Comparison of ENCODE assay signal across 4 fruit fly cellular contexts in the genomic region with DNA sequence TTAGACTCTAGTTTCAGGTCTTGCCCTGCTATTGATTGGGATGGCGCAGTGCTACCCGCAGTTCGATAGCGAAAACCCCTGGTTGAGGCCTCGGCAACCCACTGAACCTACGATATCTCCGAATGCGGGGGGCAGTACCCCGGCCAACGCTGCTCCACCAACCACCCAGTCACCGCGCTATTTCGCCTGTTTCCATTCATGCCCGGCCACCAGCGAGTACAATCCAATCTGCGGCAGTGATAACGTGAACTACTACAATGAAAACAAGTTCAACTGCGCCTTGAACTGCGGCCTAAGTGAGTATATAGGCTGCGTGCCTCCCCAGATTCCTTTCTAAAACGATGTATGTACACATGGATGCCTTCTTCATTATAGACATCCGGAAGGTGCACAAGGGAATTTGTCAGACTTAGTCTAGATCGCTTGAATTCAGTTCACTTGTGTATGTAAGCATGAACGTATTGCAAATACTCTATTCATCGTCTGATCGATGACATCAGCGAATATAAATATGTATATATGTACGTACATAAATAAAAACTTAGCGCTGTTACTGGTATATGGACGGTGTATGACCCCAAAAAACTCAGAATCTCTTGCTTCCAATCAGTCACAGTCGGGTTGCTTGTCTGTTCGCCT.
TF ChIP-seq lines count a peak whose summit lies in the region.

A gene (plus strand): TSS at position 589 of the 639 bp plus-strand sequence.

- TF ChIP-seq CTCF in whole organism, embryonic (GFP tag; optimal IDR thresholded peaks at IDR 0.05; lab: Kevin White, UChicago) = no peak

TF ChIP-seq in whole organism, adult, 20 proteins besides CTCF, POLR2A, EP300 and RAD21:
- TF ChIP-seq CG14711 (tag; optimal IDR thresholded peaks at IDR 0.05; lab: Kevin White, UChicago) = no peak
- peak; percentile 88 for TF ChIP-seq cic (GFP tag; optimal IDR thresholded peaks at IDR 0.05; lab: Kevin White, UChicago)

TF ChIP-seq in whole organism, embryonic, 481 proteins besides CTCF, POLR2A, EP300 and RAD21:
- TF ChIP-seq sug (tag; optimal IDR thresholded peaks at IDR 0.05; lab: Kevin White, UChicago) = peak; percentile 79
- no peak for TF ChIP-seq Spps (tag; optimal IDR thresholded peaks at IDR 0.05; lab: Kevin White, UChicago)
- TF ChIP-seq dmrt99B (tag; optimal IDR thresholded peaks at IDR 0.05; lab: Kevin White, UChicago) = no peak
- no peak for TF ChIP-seq CG7357 (GFP tag; IDR thresholded peaks at IDR 0.05; lab: Robert Waterston, UW)
- no peak for TF ChIP-seq mirr (GFP tag; optimal IDR thresholded peaks at IDR 0.05; lab: Kevin White, UChicago)
- TF ChIP-seq CG17612 (GFP tag; IDR thresholded peaks at IDR 0.05; lab: Robert Waterston, UW) = no peak
- TF ChIP-seq CG16779 (GFP tag; IDR thresholded peaks at IDR 0.05; lab: Robert Waterston, UW) = no peak
- TF ChIP-seq CG17186 (GFP tag; optimal IDR thresholded peaks at IDR 0.05; lab: Kevin White, UChicago) = no peak
- no peak for TF ChIP-seq CG33213 (GFP tag; optimal IDR thresholded peaks at IDR 0.05; lab: Kevin White, UChicago)
- no peak for TF ChIP-seq peb (GFP tag; IDR thresholded peaks at IDR 0.05; lab: Robert Waterston, UW)
- no peak for TF ChIP-seq Mes4 (GFP tag; optimal IDR thresholded peaks at IDR 0.05; lab: Kevin White, UChicago)
- TF ChIP-seq Med (GFP tag; lab: Kevin White, UChicago) = peak; percentile 6
- no peak for TF ChIP-seq Meics (GFP tag; optimal IDR thresholded peaks at IDR 0.05; lab: Kevin White, UChicago)
- TF ChIP-seq crol (GFP tag; IDR thresholded peaks at IDR 0.05; lab: Robert Waterston, UW) = no peak
- no peak for TF ChIP-seq oc (tag; optimal IDR thresholded peaks at IDR 0.05; lab: Kevin White, UChicago)
- no peak for TF ChIP-seq CG6854 (GFP tag; optimal IDR thresholded peaks at IDR 0.05; lab: Kevin White, UChicago)
- no peak for TF ChIP-seq Mrtf (GFP tag; IDR thresholded peaks at IDR 0.05; lab: Robert Waterston, UW)
- TF ChIP-seq E2f1 (GFP tag; IDR thresholded peaks at IDR 0.05; lab: Robert Waterston, UW) = no peak
- no peak for TF ChIP-seq pnt (GFP tag; optimal IDR thresholded peaks at IDR 0.05; lab: Kevin White, UChicago)
- peak; percentile 11 for TF ChIP-seq CG34376 (GFP tag; optimal IDR thresholded peaks at IDR 0.05; lab: Kevin White, UChicago)
- TF ChIP-seq Side (GFP tag; optimal IDR thresholded peaks at IDR 0.05; lab: Kevin White, UChicago) = no peak
- TF ChIP-seq fd96Cb (tag; optimal IDR thresholded peaks at IDR 0.05; lab: Kevin White, UChicago) = no peak
- TF ChIP-seq CG11085 (GFP tag; IDR thresholded peaks at IDR 0.05; lab: Robert Waterston, UW) = no peak

TF ChIP-seq in whole organism, prepupa, 60 proteins besides CTCF, POLR2A, EP300 and RAD21:
- no peak for TF ChIP-seq CG6163 (GFP tag; IDR thresholded peaks at IDR 0.05; lab: Robert Waterston, UW)
- no peak for TF ChIP-seq Sox14 (GFP tag; optimal IDR thresholded peaks at IDR 0.05; lab: Kevin White, UChicago)
- TF ChIP-seq svp (GFP tag; lab: Kevin White, UChicago) = peak; percentile 92

TF ChIP-seq in whole organism, pupa, 21 proteins besides CTCF, POLR2A, EP300 and RAD21:
- no peak for TF ChIP-seq CG34367 (tag; optimal IDR thresholded peaks at IDR 0.05; lab: Kevin White, UChicago)
- peak; percentile 50 for TF ChIP-seq EcR (GFP tag; optimal IDR thresholded peaks at IDR 0.05; lab: Kevin White, UChicago)
